Worm (Caenorhabditis elegans) whole organism, L1 larva: ENCODE data around the gene btb-9.

Source experiments
- C04F5.9 ChIP-seq: sonication (generic microtip); optimal IDR thresholded peaks from 2 replicates; lab custom pipeline; 2016; ENCODE audit warnings: missing genetic modification characterization, missing compliant biosample characterization
- C34B4.2 ChIP-seq: sonication (generic microtip); optimal IDR thresholded peaks from 2 replicates; lab custom pipeline; 2017; ENCODE audit warnings: mild to moderate bottlenecking, missing genetic modification characterization, missing compliant biosample characterization
- aly-2 ChIP-seq: fragments of 150-350 bp; optimal IDR thresholded peaks from 2 replicates; lab custom pipeline; 2014; ENCODE audit warnings: missing biosample characterization, missing genetic modification characterization
- blmp-1 ChIP-seq: fragments of 150-350 bp; optimal IDR thresholded peaks from 2 replicates; lab custom pipeline; 2014; ENCODE audit warnings: missing biosample characterization, missing genetic modification characterization
- ceh-63 ChIP-seq: fragments of 200-800 bp; sonication (Bioruptor generic); optimal IDR thresholded peaks from 2 replicates; lab custom pipeline; 2018; ENCODE audit warnings: mild to moderate bottlenecking, missing genetic modification characterization, missing compliant biosample characterization
- ceh-82 ChIP-seq, 3 experiments: fragments of 150-350 bp in 1 of 3; sonication (generic microtip) in 2 of 3; optimal IDR thresholded peaks; 2 replicates each; lab custom pipeline; 2014 to 2017; ENCODE audit warnings: missing biosample characterization in 3 of 3, missing genetic modification characterization in 3 of 3
- dsc-1 ChIP-seq: sonication (generic microtip); optimal IDR thresholded peaks from 2 replicates; lab custom pipeline; 2016; ENCODE audit warnings: mild to moderate bottlenecking, missing genetic modification characterization, missing compliant biosample characterization
- efl-1 ChIP-seq, 4 experiments: fragments of 150-350 bp; optimal IDR thresholded peaks in 3 of 4; peaks in 1 of 4; 1 replicate in 1 of 4; 2 replicates in 3 of 4; lab custom pipeline; 2014; ENCODE audit warnings: missing biosample characterization in 2 of 4, missing genetic modification characterization in 2 of 4, missing genetic modification reagents in 2 of 4
- elt-2 ChIP-seq: sonication (generic microtip); optimal IDR thresholded peaks from 2 replicates; lab custom pipeline; 2016; ENCODE audit warnings: missing genetic modification characterization, mild to moderate bottlenecking, inconsistent platforms, missing compliant biosample characterization, missing genetic modification reagents
- elt-3 ChIP-seq, 6 experiments: fragments of 150-350 bp in 1 of 6; sonication (generic microtip); optimal IDR thresholded peaks; 2 replicates each; lab custom pipeline; 2017 to 2018; ENCODE audit warnings: missing biosample characterization in 6 of 6, missing genetic modification characterization in 6 of 6, inconsistent platforms in 1 of 6
- fkh-10 ChIP-seq: sonication (generic microtip); optimal IDR thresholded peaks from 2 replicates; lab custom pipeline; 2017; ENCODE audit warnings: missing biosample characterization, missing genetic modification reagents, missing genetic modification characterization
- fkh-4 ChIP-seq: sonication (generic microtip); optimal IDR thresholded peaks from 2 replicates; lab custom pipeline; 2016; ENCODE audit warnings: missing compliant biosample characterization, missing genetic modification characterization, borderline replicate concordance
- fos-1 ChIP-seq: fragments of 150-350 bp; optimal IDR thresholded peaks from 2 replicates; lab custom pipeline; 2014; ENCODE audit warnings: missing biosample characterization, missing genetic modification characterization
- hlh-17 ChIP-seq: fragments of 200-800 bp; sonication (Bioruptor generic); optimal IDR thresholded peaks from 2 replicates; lab custom pipeline; 2018; ENCODE audit warnings: missing genetic modification characterization, mild to moderate bottlenecking, missing compliant biosample characterization, moderate library complexity, borderline replicate concordance
- hpl-2 ChIP-seq: fragments of 150-350 bp; optimal IDR thresholded peaks from 2 replicates; lab custom pipeline; 2014; ENCODE audit warnings: missing biosample characterization, missing genetic modification reagents, missing genetic modification characterization
- jun-1 ChIP-seq: fragments of 150-350 bp; optimal IDR thresholded peaks from 2 replicates; lab custom pipeline; 2014; ENCODE audit warnings: missing biosample characterization, missing genetic modification reagents, missing genetic modification characterization
- lin-13 ChIP-seq: fragments of 150-350 bp; optimal IDR thresholded peaks from 2 replicates; lab custom pipeline; 2014; ENCODE audit warnings: missing biosample characterization, missing genetic modification reagents, missing genetic modification characterization
- lin-15B ChIP-seq: fragments of 150-350 bp; sonication (generic microtip); optimal IDR thresholded peaks from 3 replicates; lab custom pipeline; 2014; ENCODE audit warnings: missing biosample characterization, missing genetic modification characterization
- lin-39 ChIP-seq: fragments of 150-350 bp; optimal IDR thresholded peaks from 2 replicates; lab custom pipeline; 2014; ENCODE audit warnings: missing biosample characterization, missing genetic modification reagents, missing genetic modification characterization
- lsy-2 ChIP-seq, 2 experiments: fragments of 150-350 bp; optimal IDR thresholded peaks; 2 replicates each; lab custom pipeline; 2014; ENCODE audit warnings: missing biosample characterization in 2 of 2, missing genetic modification characterization in 2 of 2
- mep-1 ChIP-seq: fragments of 150-350 bp; optimal IDR thresholded peaks from 2 replicates; lab custom pipeline; 2014; ENCODE audit warnings: missing biosample characterization, missing genetic modification characterization
- nhr-11 ChIP-seq: fragments of 150-350 bp; optimal IDR thresholded peaks from 2 replicates; lab custom pipeline; 2014; ENCODE audit warnings: missing biosample characterization, missing genetic modification characterization
- nhr-12 ChIP-seq: sonication (generic microtip); optimal IDR thresholded peaks from 2 replicates; lab custom pipeline; 2017; ENCODE audit warnings: missing biosample characterization, missing genetic modification characterization
- nhr-19 ChIP-seq: fragments of 200-800 bp; sonication (Bioruptor generic); conservative IDR thresholded peaks from 2 replicates; pipeline ENCODE4 v1.3.6; 2022; ENCODE audit warnings: missing genetic modification characterization, missing compliant biosample characterization
- nhr-28 ChIP-seq: fragments of 150-350 bp; optimal IDR thresholded peaks from 2 replicates; lab custom pipeline; 2014; ENCODE audit warnings: missing biosample characterization, missing genetic modification characterization
- nhr-71 ChIP-seq: sonication (generic microtip); optimal IDR thresholded peaks from 2 replicates; lab custom pipeline; 2016; ENCODE audit warnings: mild to moderate bottlenecking, missing genetic modification characterization, moderate library complexity, missing compliant biosample characterization
- nhr-76 ChIP-seq: sonication (generic microtip); optimal IDR thresholded peaks from 2 replicates; lab custom pipeline; 2017; ENCODE audit warnings: missing biosample characterization, missing genetic modification characterization
- nhr-84 ChIP-seq: sonication (generic microtip); optimal IDR thresholded peaks from 2 replicates; lab custom pipeline; 2017; ENCODE audit warnings: missing biosample characterization, missing genetic modification characterization
- nhr-90 ChIP-seq: sonication (generic microtip); optimal IDR thresholded peaks from 2 replicates; lab custom pipeline; 2016; ENCODE audit warnings: mild to moderate bottlenecking, missing genetic modification characterization, missing compliant biosample characterization; ENCODE audit not compliant: poor library complexity
- pag-3 ChIP-seq: sonication (generic microtip); optimal IDR thresholded peaks from 2 replicates; lab custom pipeline; 2017; ENCODE audit warnings: missing genetic modification characterization, mild to moderate bottlenecking, missing compliant biosample characterization, antibody characterized with exemption, borderline replicate concordance; ENCODE audit not compliant: insufficient read depth
- pqm-1 ChIP-seq: sonication (generic microtip); optimal IDR thresholded peaks from 3 replicates; lab custom pipeline; 2017; ENCODE audit warnings: missing biosample characterization, missing genetic modification characterization
- rnt-1 ChIP-seq: sonication (generic microtip); optimal IDR thresholded peaks from 2 replicates; lab custom pipeline; 2016; ENCODE audit warnings: mild to moderate bottlenecking, missing genetic modification characterization, moderate library complexity, missing compliant biosample characterization
- skn-1 ChIP-seq: fragments of 150-350 bp; optimal IDR thresholded peaks from 2 replicates; lab custom pipeline; 2014; ENCODE audit warnings: missing biosample characterization, missing genetic modification characterization
- sox-4 ChIP-seq: sonication (generic microtip); optimal IDR thresholded peaks from 2 replicates; lab custom pipeline; 2016; ENCODE audit warnings: missing genetic modification characterization, missing compliant biosample characterization
- sptf-1 ChIP-seq: fragments of 150-350 bp; optimal IDR thresholded peaks from 2 replicates; lab custom pipeline; 2014; ENCODE audit warnings: missing biosample characterization, missing genetic modification characterization
- sup-37 ChIP-seq: fragments of 200-800 bp; sonication (Bioruptor generic); optimal IDR thresholded peaks from 2 replicates; lab custom pipeline; 2018; ENCODE audit warnings: mild to moderate bottlenecking, missing genetic modification characterization, missing compliant biosample characterization
- swsn-7 ChIP-seq: sonication (generic microtip); optimal IDR thresholded peaks from 2 replicates; lab custom pipeline; 2016; ENCODE audit warnings: missing genetic modification characterization, missing compliant biosample characterization
- tbx-2 ChIP-seq: sonication (generic microtip); optimal IDR thresholded peaks from 2 replicates; lab custom pipeline; 2016; ENCODE audit warnings: missing genetic modification characterization, missing compliant biosample characterization
- unc-62 ChIP-seq: fragments of 150-350 bp; optimal IDR thresholded peaks from 2 replicates; lab custom pipeline; 2014; ENCODE audit warnings: missing biosample characterization, missing genetic modification reagents, missing genetic modification characterization
- unc-86 ChIP-seq: sonication (generic microtip); optimal IDR thresholded peaks from 2 replicates; lab custom pipeline; 2016; ENCODE audit warnings: missing genetic modification characterization, missing compliant biosample characterization
- unc-98 ChIP-seq: fragments of 200-800 bp; sonication (Bioruptor generic); IDR thresholded peaks from 2 replicates; pipeline ENCODE4 v1.3.6; 2022; ENCODE audit warnings: missing genetic modification characterization, missing compliant biosample characterization
- ztf-4 ChIP-seq: fragments of 150-350 bp; optimal IDR thresholded peaks from 2 replicates; lab custom pipeline; 2014; ENCODE audit warnings: missing biosample characterization, missing genetic modification characterization

Gene btb-9

ce11 chrII:1738844-1739243, 10.5 kb downstream of the btb-9 start, which contains the start of the genes irld-9 and irld-33:
TSS of gene irld-9 (minus strand) at chrII:1738944.
TSS of gene irld-33 (plus strand) at chrII:1739052.
- no peak for TF ChIP-seq fkh-4
- TF ChIP-seq ceh-82 (tag; optimal IDR thresholded peaks at IDR 0.05; lab: Kevin White, UChicago): no peak
- no peak for TF ChIP-seq ceh-63 (GFP tag; lab: Kevin White, UChicago)
- no peak for TF ChIP-seq aly-2 (tag; lab: Kevin White, UChicago)
- TF ChIP-seq mep-1 (tag; lab: Kevin White, UChicago): no peak
- TF ChIP-seq pag-3 (tag; lab: Kevin White, UChicago): no peak
- TF ChIP-seq nhr-11 (tag; lab: Kevin White, UChicago): no peak
- no peak for TF ChIP-seq hlh-17 (GFP tag; lab: Kevin White, UChicago)

- TF ChIP-seq efl-1 (optimal IDR thresholded peaks at IDR 0.05; lab: Kevin White, UChicago): no peak
- peak in 1 of 2 experiments; percentile 26 for TF ChIP-seq efl-1 (GFP tag; optimal IDR thresholded peaks at IDR 0.05 in 1 of 2; lab: Kevin White, UChicago)
- TF ChIP-seq pqm-1 (tag; lab: Kevin White, UChicago): no peak
- no peak for TF ChIP-seq lin-15B (tag; lab: Kevin White, UChicago)
Observed at ce11 chrII:1741248-1741647, 12.9 kb downstream of the btb-9 start, which contains the start of gene K07G6.1. TSS of gene K07G6.1 (plus strand) at chrII:1741548.

DNA sequence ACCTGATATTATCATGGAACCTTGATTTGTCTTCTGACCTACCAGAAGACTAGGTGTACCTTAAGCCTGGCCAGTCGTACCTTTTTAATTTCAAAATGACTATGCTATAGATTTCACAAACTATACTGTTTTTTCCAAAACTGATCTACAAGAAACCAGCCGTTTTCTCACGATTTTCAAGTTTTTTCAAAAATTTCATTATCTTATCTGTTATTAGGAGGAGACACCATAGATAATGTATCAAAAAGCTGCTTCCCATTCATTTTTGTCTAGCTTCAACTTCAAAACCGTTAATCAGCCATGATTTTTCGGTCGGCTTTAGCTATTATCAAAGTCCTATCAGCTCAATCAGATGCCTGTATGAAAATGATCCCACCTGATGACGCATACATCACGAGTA, 14.2 kb downstream of the btb-9 start, which contains the start of gene F36H5.12:
Gene F36H5.12 (plus strand): TSS at position 301 of the 400 bp plus-strand sequence.
- no peak for TF ChIP-seq swsn-7
- TF ChIP-seq dsc-1 (tag; lab: Kevin White, UChicago): no peak
- TF ChIP-seq elt-3 (tag; optimal IDR thresholded peaks at IDR 0.05; lab: Kevin White, UChicago): no peak
- no peak for TF ChIP-seq unc-62 (GFP tag; lab: Kevin White, UChicago)
- no peak for TF ChIP-seq ceh-82 (tag; optimal IDR thresholded peaks at IDR 0.05; lab: Kevin White, UChicago)
- TF ChIP-seq skn-1: no peak
- TF ChIP-seq C04F5.9: no peak
- TF ChIP-seq unc-86 (tag; lab: Kevin White, UChicago): no peak
- no peak for TF ChIP-seq lin-39 (tag; lab: Kevin White, UChicago)
- no peak for TF ChIP-seq lin-15B (tag; lab: Kevin White, UChicago)
- no peak for TF ChIP-seq unc-98 (GFP tag; lab: Robert Waterston, UW)
- no peak for TF ChIP-seq fkh-10 (GFP tag; lab: Kevin White, UChicago)
- TF ChIP-seq sptf-1 (tag; lab: Kevin White, UChicago): no peak
- TF ChIP-seq elt-2 (tag; lab: Kevin White, UChicago): no peak
- no peak for TF ChIP-seq nhr-12
- TF ChIP-seq pag-3 (tag; lab: Kevin White, UChicago): no peak
- TF ChIP-seq nhr-28 (tag; lab: Kevin White, UChicago): no peak
- TF ChIP-seq lsy-2 (tag; optimal IDR thresholded peaks at IDR 0.05; lab: Kevin White, UChicago): no peak
- TF ChIP-seq nhr-19 (GFP tag; lab: Robert Waterston, UW): no peak
- no peak for TF ChIP-seq nhr-90 (tag; lab: Kevin White, UChicago)
- TF ChIP-seq, all 84 proteins: peak for 0

ce11 chrII:1744183-1744582, 15.9 kb downstream of the btb-9 start, which contains the start of gene clec-19:
TSS of gene clec-19 (plus strand) at chrII:1744483.
- TF ChIP-seq nhr-76 (no peak), hpl-2 (GFP tag; lab: Kevin White, UChicago) (no peak), rnt-1 (tag; lab: Kevin White, UChicago) (no peak), jun-1 (no peak), lin-13 (GFP tag; lab: Kevin White, UChicago) (no peak), aly-2 (tag; lab: Kevin White, UChicago) (no peak), nhr-12 (no peak), nhr-71 (tag; lab: Kevin White, UChicago) (no peak), fos-1 (no peak), tbx-2 (tag; lab: Kevin White, UChicago) (no peak), sup-37 (no peak), ztf-4 (tag; lab: Kevin White, UChicago) (no peak), nhr-84 (tag; lab: Kevin White, UChicago) (no peak), nhr-11 (tag; lab: Kevin White, UChicago) (no peak), blmp-1 (tag; lab: Kevin White, UChicago) (no peak), C34B4.2 (tag; lab: Kevin White, UChicago) (no peak), dsc-1 (tag; lab: Kevin White, UChicago) (no peak), unc-98 (GFP tag; lab: Robert Waterston, UW) (no peak), sox-4 (tag; lab: Kevin White, UChicago) (no peak), skn-1 (no peak)
